Fruit fly (Drosophila melanogaster): ENCODE measurements around the gene CG14671.

DNA sequence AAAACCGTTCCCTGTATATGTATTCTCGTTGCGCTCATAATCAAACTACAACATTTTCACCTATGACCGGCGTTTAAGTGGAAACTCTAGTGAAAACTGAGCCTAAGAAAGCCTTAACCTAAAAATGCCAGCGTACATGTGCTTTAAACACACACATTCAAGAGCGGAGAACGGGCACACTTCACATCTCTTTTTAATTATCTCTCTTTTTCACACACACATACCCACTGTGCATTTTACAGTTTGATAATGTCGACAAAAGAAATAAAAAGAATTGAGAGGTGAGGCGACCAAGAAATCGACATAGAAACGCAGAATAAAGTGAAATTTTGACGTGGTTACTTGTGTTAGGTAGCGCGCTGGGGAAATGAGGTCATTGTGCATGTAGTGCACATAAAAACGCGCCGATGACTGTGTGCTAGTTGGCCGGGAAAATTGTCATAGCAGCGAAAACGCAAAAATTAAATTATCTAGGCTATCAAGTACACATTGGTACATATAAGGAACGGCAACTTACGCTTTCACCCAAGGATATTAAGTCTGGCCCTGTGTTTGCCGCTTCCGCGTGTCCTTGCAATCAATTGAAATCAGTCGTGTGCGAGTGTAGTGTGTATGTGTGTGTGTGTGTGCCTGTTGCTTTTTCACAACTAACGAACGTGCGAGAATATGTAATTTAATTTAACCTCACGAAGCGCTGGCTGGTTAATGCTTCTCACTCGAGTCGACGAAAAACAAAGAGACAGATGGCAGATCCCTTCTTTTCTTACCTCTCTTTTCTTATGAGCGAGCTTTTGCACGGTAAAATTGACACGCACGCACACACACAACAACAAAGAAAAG lies 35.1 kb upstream of the CG14671 start:
- TF ChIP-seq h (optimal IDR thresholded peaks at IDR 0.05): no peak
- no peak for TF ChIP-seq ttk (optimal IDR thresholded peaks at IDR 0.05)
- no peak for TF ChIP-seq Myc (optimal IDR thresholded peaks at IDR 0.05)
- no peak for TF ChIP-seq Sin3A (optimal IDR thresholded peaks at IDR 0.05)
